Worm (Caenorhabditis elegans) whole organism, late embryonic: ENCODE data around the gene rexd-1.

ENCODE experiments used
- Y22D7AL.16 ChIP-seq: sonication (generic microtip); optimal IDR thresholded peaks from 2 replicates; lab custom pipeline; 2016; ENCODE audit warnings: missing genetic modification characterization, missing compliant biosample characterization
- ama-1 ChIP-seq: fragments of 150-350 bp; optimal IDR thresholded peaks from 2 replicates; lab custom pipeline; 2014
- ceh-2 ChIP-seq: sonication (generic microtip); optimal IDR thresholded peaks from 2 replicates; lab custom pipeline; 2016; ENCODE audit warnings: missing genotype, missing genetic modification characterization, missing compliant biosample characterization
- ceh-9 ChIP-seq: sonication (generic microtip); optimal IDR thresholded peaks from 2 replicates; lab custom pipeline; 2016; ENCODE audit warnings: mild to moderate bottlenecking, missing genetic modification characterization, inconsistent platforms, missing compliant biosample characterization
- che-1 ChIP-seq: sonication (generic microtip); optimal IDR thresholded peaks from 2 replicates; lab custom pipeline; 2016; ENCODE audit warnings: mild to moderate bottlenecking, missing genetic modification characterization, missing compliant biosample characterization
- hlh-13 ChIP-seq: fragments of 200-800 bp; sonication (Bioruptor generic); optimal IDR thresholded peaks from 2 replicates; lab custom pipeline; 2018; ENCODE audit warnings: mild to moderate bottlenecking, missing genetic modification characterization, missing compliant biosample characterization
- npax-4 ChIP-seq: sonication (generic microtip); optimal IDR thresholded peaks from 2 replicates; lab custom pipeline; 2016; ENCODE audit warnings: missing genetic modification characterization, missing compliant biosample characterization
- pax-1 ChIP-seq: fragments of 150-350 bp; optimal IDR thresholded peaks from 2 replicates; lab custom pipeline; 2014; ENCODE audit warnings: missing biosample characterization, missing genetic modification characterization
- pha-4 ChIP-seq: fragments of 150-350 bp; optimal IDR thresholded peaks from 2 replicates; lab custom pipeline; 2018; ENCODE audit warnings: missing biosample characterization, missing genetic modification reagents, missing genetic modification characterization
- pqm-1 ChIP-seq: sonication (generic microtip); optimal IDR thresholded peaks from 2 replicates; lab custom pipeline; 2016; ENCODE audit warnings: missing genetic modification characterization, missing compliant biosample characterization
- sox-4 ChIP-seq: sonication (generic microtip); optimal IDR thresholded peaks from 2 replicates; lab custom pipeline; 2017; ENCODE audit warnings: mild to moderate bottlenecking, missing genetic modification characterization, inconsistent platforms, missing compliant biosample characterization
- unc-3 ChIP-seq, 2 experiments: fragments of 200-800 bp in 1 of 2; sonication (Bioruptor generic) in 1 of 2; sonication (generic microtip) in 1 of 2; conservative IDR thresholded peaks in 1 of 2; optimal IDR thresholded peaks in 1 of 2; 2 replicates each; pipeline versions ENCODE4 v1.3.6 to Lab custom; 2016 to 2022; ENCODE audit warnings: missing compliant biosample characterization in 2 of 2, missing genetic modification characterization in 2 of 2, missing genetic modification reagents in 1 of 2
- unc-55 ChIP-seq: sonication (generic microtip); optimal IDR thresholded peaks from 2 replicates; lab custom pipeline; 2017; ENCODE audit warnings: missing biosample characterization, missing genetic modification reagents, missing genetic modification characterization
- ztf-16 ChIP-seq: sonication (generic microtip); optimal IDR thresholded peaks from 2 replicates; lab custom pipeline; 2017; ENCODE audit warnings: missing genetic modification characterization, missing compliant biosample characterization

DNA sequence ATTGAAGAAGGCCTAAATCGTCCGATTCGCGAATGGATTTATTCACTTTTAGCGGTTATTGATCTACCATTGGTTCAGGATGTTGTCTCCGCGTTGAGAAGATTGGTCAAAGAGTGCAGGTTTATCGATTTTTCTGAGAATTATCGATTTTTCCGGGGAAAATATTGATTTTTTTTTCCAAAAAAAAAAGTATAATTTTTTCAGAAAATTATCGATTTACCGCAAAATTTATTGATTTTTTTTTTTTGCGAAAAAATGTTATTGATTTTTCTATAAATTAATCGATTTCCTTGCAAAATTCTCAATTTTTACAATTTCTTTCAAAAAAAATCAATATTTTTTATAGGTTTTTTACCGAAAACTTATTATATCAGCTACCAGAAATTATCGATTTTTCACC is 45.9 kb downstream of the rexd-1 start:
- TF ChIP-seq pqm-1 (tag; lab: Kevin White, UChicago), result no peak
- no peak for TF ChIP-seq pha-4 (tag; lab: Kevin White, UChicago)
- no peak for TF ChIP-seq pax-1
- TF ChIP-seq ceh-2 (tag; lab: Kevin White, UChicago), result no peak
- no peak for TF ChIP-seq ztf-16 (tag; lab: Kevin White, UChicago)
- TF ChIP-seq unc-55 (GFP tag; lab: Kevin White, UChicago), result no peak
- TF ChIP-seq npax-4 (tag; lab: Kevin White, UChicago), result no peak
- TF ChIP-seq sox-4 (tag; lab: Kevin White, UChicago), result no peak
- TF ChIP-seq hlh-13 (GFP tag; lab: Kevin White, UChicago), result no peak
- no peak for TF ChIP-seq che-1 (tag; lab: Kevin White, UChicago)
- TF ChIP-seq ama-1 (lab: Kevin White, UChicago), result no peak
- TF ChIP-seq Y22D7AL.16, result no peak
- TF ChIP-seq unc-3 (GFP tag; conservative IDR thresholded peaks at IDR 0.05; lab: Robert Waterston, UW), result no peak
- TF ChIP-seq unc-3 (tag; optimal IDR thresholded peaks at IDR 0.05; lab: Kevin White, UChicago), result no peak
- no peak for TF ChIP-seq ceh-9
